Fruit fly (Drosophila melanogaster) whole organism, embryonic: ENCODE results near the gene mib1.

Source experiments
- Adf1 ChIP-seq: fragments of 200-800 bp; sonication (Bioruptor generic); IDR thresholded peaks from 2 replicates; pipeline ENCODE4 v1.3.6; 2022; ENCODE audit warnings: missing biosample characterization, missing genetic modification characterization
- Atf-2 ChIP-seq: fragments of 200-800 bp; sonication (Bioruptor generic); optimal IDR thresholded peaks from 2 replicates; lab custom pipeline; 2016; ENCODE audit warnings: missing biosample characterization, missing genetic modification characterization
- B-H1 ChIP-seq: fragments of 200-800 bp; sonication (Bioruptor generic); IDR thresholded peaks from 3 replicates; pipeline ENCODE4 v1.3.6; 2022; ENCODE audit warnings: missing biosample characterization, missing genetic modification characterization
- Bdp1 ChIP-seq: fragments of 200-800 bp; sonication (Bioruptor generic); optimal IDR thresholded peaks from 3 replicates; lab custom pipeline; 2016; ENCODE audit warnings: missing biosample characterization, missing genetic modification characterization
- CG12071 ChIP-seq: fragments of 200-800 bp; sonication (Bioruptor generic); optimal IDR thresholded peaks from 3 replicates; lab custom pipeline; 2018; ENCODE audit warnings: missing biosample characterization, mild to moderate bottlenecking, missing genetic modification characterization
- CG12236 ChIP-seq: fragments of 200-800 bp; sonication (Bioruptor generic); optimal IDR thresholded peaks from 2 replicates; lab custom pipeline; 2016; ENCODE audit warnings: missing biosample characterization, missing genetic modification characterization
- CG13123 ChIP-seq: fragments of 200-800 bp; sonication (Bioruptor generic); optimal IDR thresholded peaks from 2 replicates; lab custom pipeline; 2016; ENCODE audit warnings: missing biosample characterization, missing genetic modification characterization
- CG13296 ChIP-seq: fragments of 200-800 bp; sonication (Bioruptor generic); optimal IDR thresholded peaks from 3 replicates; lab custom pipeline; 2018; ENCODE audit warnings: missing biosample characterization, mild to moderate bottlenecking, missing genetic modification characterization
- CG13624 ChIP-seq: fragments of 200-800 bp; sonication (Bioruptor generic); optimal IDR thresholded peaks from 2 replicates; lab custom pipeline; 2016; ENCODE audit warnings: missing biosample characterization, missing genetic modification characterization
- CG16813 ChIP-seq: fragments of 200-800 bp; sonication (Bioruptor generic); IDR thresholded peaks from 3 replicates; pipeline ENCODE4 v1.3.6; 2022; ENCODE audit warnings: missing biosample characterization, missing genetic modification characterization; ENCODE audit not compliant: partially characterized antibody
- CG17361 ChIP-seq: fragments of 200-800 bp; sonication (Bioruptor generic); IDR thresholded peaks from 3 replicates; pipeline ENCODE4 v1.3.6; 2022; ENCODE audit warnings: missing biosample characterization, missing genetic modification characterization
- CG17912 ChIP-seq: fragments of 200-800 bp; sonication (Bioruptor generic); optimal IDR thresholded peaks from 2 replicates; lab custom pipeline; 2018; ENCODE audit warnings: missing biosample characterization, mild to moderate bottlenecking, missing genetic modification characterization
- CG18619 ChIP-seq: fragments of 200-800 bp; sonication (Bioruptor generic); optimal IDR thresholded peaks from 3 replicates; lab custom pipeline; 2017; ENCODE audit warnings: missing biosample characterization, mild to moderate bottlenecking, missing genetic modification characterization
- CG2116 ChIP-seq: fragments of 200-800 bp; sonication (Bioruptor generic); optimal IDR thresholded peaks from 3 replicates; lab custom pipeline; 2018; ENCODE audit warnings: missing biosample characterization, mild to moderate bottlenecking, missing genetic modification characterization
- CG34224 ChIP-seq: fragments of 200-800 bp; sonication (Bioruptor generic); IDR thresholded peaks from 3 replicates; pipeline ENCODE4 v1.3.6; 2022; ENCODE audit warnings: missing biosample characterization, missing genetic modification characterization; ENCODE audit not compliant: partially characterized antibody
- CG3847 ChIP-seq: fragments of 200-800 bp; sonication (Bioruptor generic); IDR thresholded peaks from 2 replicates; pipeline ENCODE4 v1.3.6; 2022; ENCODE audit warnings: missing biosample characterization, missing genetic modification characterization
- CG5180 ChIP-seq: fragments of 200-800 bp; sonication (Bioruptor generic); optimal IDR thresholded peaks from 3 replicates; lab custom pipeline; 2017; ENCODE audit warnings: missing biosample characterization, missing genetic modification characterization, mild to moderate bottlenecking, moderate library complexity, missing genetic modification reagents
- CG5245 ChIP-seq: fragments of 200-800 bp; sonication (Bioruptor generic); optimal IDR thresholded peaks from 3 replicates; lab custom pipeline; 2016; ENCODE audit warnings: missing biosample characterization, missing genetic modification characterization
- CG6813 ChIP-seq: fragments of 200-800 bp; sonication (Bioruptor generic); optimal IDR thresholded peaks from 2 replicates; lab custom pipeline; 2017; ENCODE audit warnings: missing biosample characterization, missing genetic modification characterization, mild to moderate bottlenecking, moderate library complexity, missing genetic modification reagents
- CG7786 ChIP-seq: fragments of 200-800 bp; sonication (Bioruptor generic); optimal IDR thresholded peaks from 2 replicates; lab custom pipeline; 2016; ENCODE audit warnings: missing biosample characterization, missing genetic modification characterization
- CG7839 ChIP-seq: fragments of 200-800 bp; sonication (Bioruptor generic); optimal IDR thresholded peaks from 3 replicates; lab custom pipeline; 2018; ENCODE audit warnings: missing biosample characterization, mild to moderate bottlenecking, missing genetic modification characterization, moderate library complexity
- CG9876 ChIP-seq: fragments of 200-800 bp; sonication (Bioruptor generic); optimal IDR thresholded peaks from 2 replicates; lab custom pipeline; 2016; ENCODE audit warnings: missing biosample characterization, missing genetic modification characterization
- Dad ChIP-seq: fragments of 200-800 bp; sonication (Bioruptor generic); optimal IDR thresholded peaks from 3 replicates; lab custom pipeline; 2016; ENCODE audit warnings: missing biosample characterization, missing genetic modification characterization
- Dbx ChIP-seq: fragments of 200-800 bp; sonication (Bioruptor generic); IDR thresholded peaks from 3 replicates; pipeline ENCODE4 v1.3.6; 2022; ENCODE audit warnings: missing biosample characterization, missing genetic modification characterization
- Doc2 ChIP-seq: fragments of 200-800 bp; sonication (Bioruptor generic); IDR thresholded peaks from 2 replicates; pipeline ENCODE4 v1.3.6; 2022; ENCODE audit warnings: missing biosample characterization, missing genetic modification characterization
- E2f1 ChIP-seq: fragments of 200-800 bp; sonication (Bioruptor generic); IDR thresholded peaks from 2 replicates; pipeline ENCODE4 v1.3.6; 2022; ENCODE audit warnings: missing biosample characterization, missing genetic modification characterization
- H15 ChIP-seq: fragments of 200-800 bp; sonication (Bioruptor generic); IDR thresholded peaks from 3 replicates; pipeline ENCODE4 v1.3.6; 2022; ENCODE audit warnings: missing biosample characterization, missing genetic modification characterization
- Hand ChIP-seq: fragments of 200-800 bp; sonication (Bioruptor generic); optimal IDR thresholded peaks from 2 replicates; lab custom pipeline; 2017; ENCODE audit warnings: mild to moderate bottlenecking, missing biosample characterization, missing genetic modification reagents, missing genetic modification characterization
- Hmr ChIP-seq: fragments of 200-800 bp; sonication (Bioruptor generic); optimal IDR thresholded peaks from 3 replicates; lab custom pipeline; 2017; ENCODE audit warnings: mild to moderate bottlenecking, missing biosample characterization, missing genetic modification reagents, missing genetic modification characterization
- Hmx ChIP-seq: fragments of 200-800 bp; sonication (Bioruptor generic); optimal IDR thresholded peaks from 2 replicates; lab custom pipeline; 2016; ENCODE audit warnings: missing biosample characterization, missing genetic modification characterization
- Med ChIP-seq: fragments of 200-800 bp; sonication (Bioruptor generic); peaks from one replicate; lab custom pipeline; 2016; ENCODE audit warnings: missing biosample characterization, missing genetic modification characterization, mild to moderate bottlenecking, inconsistent platforms, moderate library complexity
- Nf-YA ChIP-seq: fragments of 200-800 bp; sonication (Bioruptor generic); IDR thresholded peaks from 2 replicates; pipeline ENCODE4 v1.3.6; 2022; ENCODE audit warnings: missing biosample characterization, missing genetic modification characterization
- Optix ChIP-seq: fragments of 200-800 bp; sonication (Bioruptor generic); IDR thresholded peaks from 3 replicates; pipeline ENCODE4 v1.3.6; 2022; ENCODE audit warnings: missing biosample characterization, missing genetic modification characterization
- Rfx ChIP-seq: fragments of 200-800 bp; sonication (Bioruptor generic); IDR thresholded peaks from 2 replicates; pipeline ENCODE4 v1.3.6; 2022; ENCODE audit warnings: missing biosample characterization, missing genetic modification characterization
- Sin3A ChIP-seq: fragments of >200 bp; optimal IDR thresholded peaks from 2 replicates; lab custom pipeline; 2018
- ara ChIP-seq: fragments of 200-800 bp; sonication (Bioruptor generic); IDR thresholded peaks from 2 replicates; pipeline ENCODE4 v1.3.6; 2022; ENCODE audit warnings: missing biosample characterization, missing genetic modification characterization
- crc ChIP-seq: fragments of 200-800 bp; sonication (Bioruptor generic); optimal IDR thresholded peaks from 2 replicates; lab custom pipeline; 2016; ENCODE audit warnings: missing biosample characterization, missing genetic modification characterization
- cwo ChIP-seq: fragments of 200-800 bp; sonication (Bioruptor generic); optimal IDR thresholded peaks from 3 replicates; lab custom pipeline; 2017; ENCODE audit warnings: missing biosample characterization, missing genetic modification characterization, mild to moderate bottlenecking, moderate library complexity, missing genetic modification reagents
- da ChIP-seq: fragments of 200-800 bp; sonication (Bioruptor generic); optimal IDR thresholded peaks from 2 replicates; lab custom pipeline; 2016; ENCODE audit warnings: missing biosample characterization, missing genetic modification characterization
- dan ChIP-seq: fragments of 200-800 bp; sonication (Bioruptor generic); IDR thresholded peaks from 2 replicates; pipeline ENCODE4 v1.3.6; 2022; ENCODE audit warnings: missing biosample characterization, missing genetic modification characterization
- fu2 ChIP-seq: fragments of 200-800 bp; sonication (Bioruptor generic); optimal IDR thresholded peaks from 2 replicates; lab custom pipeline; 2016; ENCODE audit warnings: missing biosample characterization, missing genetic modification characterization
- grau ChIP-seq: fragments of 200-800 bp; optimal IDR thresholded peaks from 3 replicates; lab custom pipeline; 2019; ENCODE audit warnings: missing biosample characterization, mild to moderate bottlenecking, missing genetic modification characterization, moderate library complexity
- hth ChIP-seq: fragments of >200 bp; optimal IDR thresholded peaks from 2 replicates; lab custom pipeline; 2017; ENCODE audit warnings: inconsistent platforms
- lilli ChIP-seq: fragments of 200-800 bp; sonication (Bioruptor generic); optimal IDR thresholded peaks from 3 replicates; lab custom pipeline; 2016; ENCODE audit warnings: missing biosample characterization, missing genetic modification characterization
- maf-S ChIP-seq: fragments of 200-800 bp; sonication (Bioruptor generic); optimal IDR thresholded peaks from 2 replicates; lab custom pipeline; 2016; ENCODE audit warnings: missing biosample characterization, missing genetic modification characterization
- pzg ChIP-seq: fragments of 200-800 bp; sonication (Bioruptor generic); optimal IDR thresholded peaks from 3 replicates; lab custom pipeline; 2018; ENCODE audit warnings: missing biosample characterization, mild to moderate bottlenecking, missing genetic modification characterization, moderate library complexity
- repo ChIP-seq: fragments of 200-800 bp; sonication (Bioruptor generic); optimal IDR thresholded peaks from 2 replicates; lab custom pipeline; 2016; ENCODE audit warnings: missing biosample characterization, missing genetic modification characterization
- ro ChIP-seq: fragments of 200-800 bp; sonication (Bioruptor generic); IDR thresholded peaks from 2 replicates; pipeline ENCODE4 v1.3.6; 2022; ENCODE audit warnings: missing biosample characterization, missing genetic modification characterization
- sc ChIP-seq, 3 experiments: fragments of >200 bp in 2 of 3; fragments of 200-800 bp in 1 of 3; sonication (Bioruptor generic) in 1 of 3; optimal IDR thresholded peaks; 2 replicates in 2 of 3; 3 replicates in 1 of 3; lab custom pipeline; 2017; ENCODE audit warnings: mild to moderate bottlenecking in 1 of 3, missing biosample characterization in 1 of 3, missing genetic modification characterization in 1 of 3, missing genetic modification reagents in 1 of 3
- shn ChIP-seq: fragments of 200-800 bp; sonication (Bioruptor generic); optimal IDR thresholded peaks from 3 replicates; lab custom pipeline; 2016; ENCODE audit warnings: missing biosample characterization, missing genetic modification characterization
- sob ChIP-seq: fragments of 200-800 bp; sonication (Bioruptor generic); IDR thresholded peaks from 2 replicates; pipeline ENCODE4 v1.3.6; 2022; ENCODE audit warnings: missing biosample characterization, missing genetic modification characterization
- sr ChIP-seq: fragments of 200-800 bp; sonication (Bioruptor generic); IDR thresholded peaks from 3 replicates; pipeline ENCODE4 v1.3.6; 2022; ENCODE audit warnings: missing biosample characterization, missing genetic modification characterization
- sug ChIP-seq: fragments of 200-800 bp; optimal IDR thresholded peaks from 2 replicates; lab custom pipeline; 2019; ENCODE audit warnings: missing biosample characterization, mild to moderate bottlenecking, missing genetic modification characterization, moderate library complexity

mib1 gene

DNA sequence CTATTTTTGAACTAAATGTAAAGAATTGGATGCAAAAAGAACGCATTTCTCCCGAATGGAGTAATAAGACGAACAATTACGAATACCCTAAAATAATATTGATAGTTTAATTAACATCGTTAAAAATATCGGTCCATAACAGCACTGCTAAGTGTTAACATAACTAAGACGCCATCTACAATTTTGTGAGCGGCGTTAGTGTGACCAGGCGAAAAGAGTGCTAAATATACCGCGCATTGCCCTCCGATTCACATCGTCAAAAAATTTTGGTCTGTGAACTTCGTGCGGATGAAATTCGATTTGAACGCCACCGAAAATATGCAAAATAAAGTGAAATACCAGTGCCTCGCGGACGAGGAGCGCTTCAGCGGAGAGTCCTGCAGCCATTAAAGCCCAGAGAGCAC lies 40.1 kb upstream of the mib1 start, which contains the start of gene Mbs (continued):
- TF ChIP-seq Doc2 (GFP tag; lab: Robert Waterston, UW) (no peak), CG5245 (GFP tag; lab: Kevin White, UChicago) (no peak), CG6813 (GFP tag; lab: Kevin White, UChicago) (no peak), CG13123 (GFP tag; lab: Kevin White, UChicago) (no peak), CG2116 (no peak), E2f1 (GFP tag; lab: Robert Waterston, UW) (no peak), CG18619 (peak; percentile 23), CG7786 (GFP tag; lab: Kevin White, UChicago) (no peak), CG7839 (peak; percentile 10), CG5180 (GFP tag; lab: Kevin White, UChicago) (no peak), sr (no peak), Optix (GFP tag; lab: Robert Waterston, UW) (no peak), maf-S (GFP tag; lab: Kevin White, UChicago) (no peak), Med (GFP tag; lab: Kevin White, UChicago) (peak; percentile 85), CG13624 (GFP tag; lab: Kevin White, UChicago) (no peak), ro (GFP tag; lab: Robert Waterston, UW) (no peak), pzg (GFP tag; lab: Kevin White, UChicago) (peak; percentile 80), ara (GFP tag; lab: Robert Waterston, UW) (no peak), sob (GFP tag; lab: Robert Waterston, UW) (peak; percentile 34; the same call in 1 of the 2 replicates), H15 (no peak), CG12236 (GFP tag; lab: Kevin White, UChicago) (no peak), CG13296 (GFP tag; lab: Kevin White, UChicago) (peak; percentile 57), grau (tag; lab: Kevin White, UChicago) (peak; percentile 16), CG17361 (GFP tag; lab: Robert Waterston, UW) (no peak), CG17912 (GFP tag; lab: Kevin White, UChicago) (peak; percentile 48), sug (tag; lab: Kevin White, UChicago) (peak; percentile 18), dan (no peak), sc (optimal IDR thresholded peaks at IDR 0.05; lab: Kevin White, UChicago) (no peak), sc (GFP tag; optimal IDR thresholded peaks at IDR 0.05; lab: Kevin White, UChicago) (no peak), Hmx (GFP tag; lab: Kevin White, UChicago) (no peak), cwo (GFP tag; lab: Kevin White, UChicago) (no peak), repo (no peak), Adf1 (GFP tag; lab: Robert Waterston, UW) (no peak), Sin3A (lab: Kevin White, UChicago) (peak; percentile 27), Nf-YA (no peak), fu2 (GFP tag; lab: Kevin White, UChicago) (no peak), CG9876 (GFP tag; lab: Kevin White, UChicago) (no peak), da (no peak), CG34224 (GFP tag; lab: Robert Waterston, UW) (peak; percentile 78), hth (lab: Kevin White, UChicago) (no peak), B-H1 (GFP tag; lab: Robert Waterston, UW) (no peak), Hmr (peak; percentile 63), lilli (peak; percentile 22), crc (GFP tag; lab: Kevin White, UChicago) (no peak), CG16813 (GFP tag; lab: Robert Waterston, UW) (peak; percentile 57; the same call in 2 of the 3 replicates), Rfx (GFP tag; lab: Robert Waterston, UW) (peak; percentile 60), CG12071 (peak; percentile 6), Bdp1 (GFP tag; lab: Kevin White, UChicago) (no peak), CG3847 (peak; percentile 11; the same call in 1 of the 2 replicates), Dad (GFP tag; lab: Kevin White, UChicago) (peak; percentile 3), Hand (GFP tag; lab: Kevin White, UChicago) (no peak), shn (GFP tag; lab: Kevin White, UChicago) (no peak), Dbx (peak; percentile 19; the same call in 1 of the 3 replicates), Atf-2 (GFP tag; lab: Kevin White, UChicago) (no peak)
